Worm (Caenorhabditis elegans): Measurements from ENCODE around the gene his-60.

his-60 gene

ce11 chrIV:7503322-7503721, 15.5 kb upstream of the his-60 start, which contains the start of gene glt-6:
Gene glt-6, plus strand, starts transcription at chrIV:7503622.
- TF ChIP-seq skn-1 (tag; optimal IDR thresholded peaks at IDR 0.05) (no peak), jun-1 (tag; optimal IDR thresholded peaks at IDR 0.05) (no peak), ceh-82 (tag; optimal IDR thresholded peaks at IDR 0.05) (no peak)

- TF ChIP-seq lin-15B (tag; optimal IDR thresholded peaks at IDR 0.05) = no peak
- TF ChIP-seq elt-2 (tag; optimal IDR thresholded peaks at IDR 0.05) = peak; percentile 46
These were observed 13.5 kb upstream of the his-60 start, which contains the start of gene F55G1.15 for ce11 chrIV:7501337-7501736. Gene F55G1.15, minus strand, starts transcription at chrIV:7501437.

- TF ChIP-seq ztf-4 (tag; optimal IDR thresholded peaks at IDR 0.05) = no peak
- TF ChIP-seq elt-2 (tag; optimal IDR thresholded peaks at IDR 0.05) = no peak
- TF ChIP-seq elt-1 (tag; optimal IDR thresholded peaks at IDR 0.05) = peak; percentile 64
These were observed 13.1 kb upstream of the his-60 start for ce11 chrIV:7500924-7501323.

- TF ChIP-seq aly-2 (tag; optimal IDR thresholded peaks at IDR 0.05) = no peak
- TF ChIP-seq snpc-4 (tag; optimal IDR thresholded peaks at IDR 0.05) = peak; percentile 63
These were observed 11.5 kb upstream of the his-60 start for ce11 chrIV:7499302-7499701.

- TF ChIP-seq aly-2 (tag; optimal IDR thresholded peaks at IDR 0.05) (no peak), hmg-11 (tag; optimal IDR thresholded peaks at IDR 0.05) (no peak), mml-1 (tag; optimal IDR thresholded peaks at IDR 0.05) (no peak), pqm-1 (tag; optimal IDR thresholded peaks at IDR 0.05) (no peak), skn-1 (tag; optimal IDR thresholded peaks at IDR 0.05) (no peak), nhr-11 (tag; optimal IDR thresholded peaks at IDR 0.05) (no peak), nhr-23 (tag; optimal IDR thresholded peaks at IDR 0.05) (no peak)
These were observed 10.0 kb upstream of the his-60 start, which contains the start of gene egas-4 for ce11 chrIV:7497750-7498149. Gene egas-4, minus strand, starts transcription at chrIV:7497850.

ce11 chrIV:7497205-7497604, 9.4 kb upstream of the his-60 start:
- TF ChIP-seq eor-1 (tag; optimal IDR thresholded peaks at IDR 0.05) (no peak), pqm-1 (tag; optimal IDR thresholded peaks at IDR 0.05) (peak; percentile 52), elt-2 (tag; optimal IDR thresholded peaks at IDR 0.05) (peak; percentile 50), tbx-2 (tag; optimal IDR thresholded peaks at IDR 0.05) (no peak), sea-2 (GFP tag; optimal IDR thresholded peaks at IDR 0.05) (no peak)

- TF ChIP-seq lin-15B (tag; optimal IDR thresholded peaks at IDR 0.05) (no peak), sea-2 (GFP tag; optimal IDR thresholded peaks at IDR 0.05) (no peak), ztf-11 (tag; optimal IDR thresholded peaks at IDR 0.05) (no peak), nhr-23 (tag; optimal IDR thresholded peaks at IDR 0.05) (no peak), aly-2 (tag; optimal IDR thresholded peaks at IDR 0.05) (no peak), ZK546.5 (tag; optimal IDR thresholded peaks at IDR 0.05) (no peak), snpc-4 (tag; optimal IDR thresholded peaks at IDR 0.05) (no peak), nhr-11 (tag; optimal IDR thresholded peaks at IDR 0.05) (no peak), mml-1 (tag; optimal IDR thresholded peaks at IDR 0.05) (no peak), nhr-28 (tag; optimal IDR thresholded peaks at IDR 0.05) (no peak), fkh-2 (tag; optimal IDR thresholded peaks at IDR 0.05) (no peak), unc-62 (GFP tag; optimal IDR thresholded peaks at IDR 0.05) (no peak), elt-2 (tag; optimal IDR thresholded peaks at IDR 0.05) (no peak), skn-1 (tag; optimal IDR thresholded peaks at IDR 0.05) (no peak), nhr-76 (tag; optimal IDR thresholded peaks at IDR 0.05) (no peak), nfya-1 (tag; optimal IDR thresholded peaks at IDR 0.05; ENCODE audit: insufficient read depth) (no peak), hmg-11 (tag; optimal IDR thresholded peaks at IDR 0.05) (no peak), R02D3.7 (tag; optimal IDR thresholded peaks at IDR 0.05) (no peak), pha-4 (tag; optimal IDR thresholded peaks at IDR 0.05) (no peak), zag-1 (tag; optimal IDR thresholded peaks at IDR 0.05) (no peak)
These were observed 3.7 kb upstream of the his-60 start, which contains the start of gene F55G1.1 for ce11 chrIV:7491464-7491863. Gene F55G1.1, plus strand, starts transcription at chrIV:7491764.

- TF ChIP-seq ceh-9 (tag; optimal IDR thresholded peaks at IDR 0.05) (no peak), R02D3.7 (tag; optimal IDR thresholded peaks at IDR 0.05) (no peak), pqm-1 (tag; optimal IDR thresholded peaks at IDR 0.05) (no peak), snpc-4 (tag; optimal IDR thresholded peaks at IDR 0.05) (no peak), jun-1 (tag; optimal IDR thresholded peaks at IDR 0.05) (no peak), nhr-23 (tag; optimal IDR thresholded peaks at IDR 0.05) (no peak), nhr-11 (tag; optimal IDR thresholded peaks at IDR 0.05) (no peak), nfya-1 (tag; optimal IDR thresholded peaks at IDR 0.05; ENCODE audit: insufficient read depth) (no peak), nhr-67 (tag; optimal IDR thresholded peaks at IDR 0.05) (no peak), nhr-12 (tag; optimal IDR thresholded peaks at IDR 0.05) (no peak), nhr-77 (tag; optimal IDR thresholded peaks at IDR 0.05) (no peak), lsy-12 (tag; optimal IDR thresholded peaks at IDR 0.05) (no peak), egl-27 (tag; optimal IDR thresholded peaks at IDR 0.05) (no peak), pha-4 (tag; optimal IDR thresholded peaks at IDR 0.05) (no peak), ceh-82 (tag; optimal IDR thresholded peaks at IDR 0.05) (no peak), eor-1 (tag; optimal IDR thresholded peaks at IDR 0.05) (no peak), nhr-25 (tag; optimal IDR thresholded peaks at IDR 0.05) (no peak)
These were observed 628 bp upstream of the his-60 start for ce11 chrIV:7488457-7488783.

Measured in whole organism, L3 larva.